Fruit fly (Drosophila melanogaster): ENCODE measurements around the gene Or23a.

DNA sequence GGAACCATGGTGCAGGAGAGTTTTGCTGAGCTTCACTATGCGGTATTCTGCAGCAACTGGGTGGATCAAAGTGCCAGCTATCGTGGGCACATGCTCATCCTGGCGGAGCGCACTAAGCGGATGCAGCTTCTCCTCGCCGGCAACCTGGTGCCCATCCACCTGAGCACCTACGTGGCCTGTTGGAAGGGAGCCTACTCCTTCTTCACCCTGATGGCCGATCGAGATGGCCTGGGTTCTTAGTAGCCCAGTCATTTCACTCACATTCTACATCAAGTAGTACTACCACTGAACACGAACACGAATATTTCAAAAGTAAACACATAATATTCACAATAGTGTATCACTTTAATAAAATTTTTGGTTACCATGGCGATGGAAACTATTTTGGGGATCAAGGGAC is 1.2 kb downstream of the Or23a start, which contains the start of gene Prosbeta4R2:
- TF ChIP-seq usp (GFP tag; optimal IDR thresholded peaks at IDR 0.05) (no peak), CG8478 (optimal IDR thresholded peaks at IDR 0.05) (no peak)

Measured in whole organism.